Worm (Caenorhabditis elegans): Measurements from ENCODE around the gene W06G6.2.

DNA sequence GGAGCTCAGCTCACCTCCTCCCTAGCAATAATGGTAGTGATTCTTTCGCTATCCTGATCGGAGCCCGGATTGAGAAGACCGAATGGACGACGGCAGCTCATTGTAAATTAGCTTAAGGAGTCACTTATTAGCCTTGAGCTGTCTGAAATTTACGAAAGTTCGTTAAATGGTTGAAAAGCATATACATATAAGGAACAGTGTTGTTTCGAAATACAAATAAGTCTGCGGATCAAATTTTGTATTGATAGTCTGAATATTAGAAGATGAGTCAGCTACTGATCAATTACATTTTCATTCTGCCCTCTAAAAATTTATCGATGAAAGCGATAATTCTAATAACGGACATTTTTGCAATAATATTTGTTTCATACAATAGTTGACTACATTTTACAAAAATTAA is 37.6 kb downstream of the W06G6.2 start, which contains the start of gene F14F8.14:
- TF ChIP-seq irx-1 (tag; optimal IDR thresholded peaks at IDR 0.05) (no peak), Y116A8C.19 (tag; optimal IDR thresholded peaks at IDR 0.05; ENCODE audit: borderline replicate concordance) (no peak), nhr-237 (tag; optimal IDR thresholded peaks at IDR 0.05) (no peak), skn-1 (tag; optimal IDR thresholded peaks at IDR 0.05) (no peak), fos-1 (tag; optimal IDR thresholded peaks at IDR 0.05) (no peak)

Measured in whole organism, L1 larva.